Worm (Caenorhabditis elegans): Measurements from ENCODE around the gene C35D10.1.

DNA sequence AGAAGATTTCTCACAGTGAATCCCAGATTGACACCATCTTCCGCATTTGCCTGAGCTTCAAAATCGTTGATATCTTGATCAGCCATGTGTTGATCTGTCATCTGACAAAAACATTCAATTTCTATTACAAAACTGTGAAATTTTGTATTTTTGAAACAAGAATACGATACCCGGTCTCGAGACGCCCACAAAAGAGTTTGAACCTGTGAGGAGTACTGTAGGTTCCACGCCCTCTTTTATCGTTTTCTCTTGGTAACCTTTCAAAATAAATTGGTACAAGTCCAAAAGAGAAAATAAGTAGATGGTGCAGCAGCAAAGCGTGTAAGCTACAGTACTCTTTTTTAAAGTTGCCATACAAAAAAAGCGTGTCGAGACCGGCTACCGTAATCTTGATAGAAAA lies 30.4 kb downstream of the C35D10.1 start, which contains the start of gene F26F4.12:
- no peak for TF ChIP-seq lsl-1 (GFP tag; optimal IDR thresholded peaks at IDR 0.05)
- TF ChIP-seq F52B5.7 (tag; optimal IDR thresholded peaks at IDR 0.05), result no peak
- TF ChIP-seq F55B11.4 (tag; optimal IDR thresholded peaks at IDR 0.05; ENCODE audit: borderline replicate concordance, insufficient read depth), result no peak
- TF ChIP-seq ets-4 (GFP tag; optimal IDR thresholded peaks at IDR 0.05), result no peak
- TF ChIP-seq ama-1 (optimal IDR thresholded peaks at IDR 0.05), result no peak
- no peak for TF ChIP-seq ama-1 (GFP tag; optimal IDR thresholded peaks at IDR 0.05)
- no peak for TF ChIP-seq lin-40 (tag; optimal IDR thresholded peaks at IDR 0.05)
- TF ChIP-seq repo-1 (tag; optimal IDR thresholded peaks at IDR 0.05), result no peak
